Fruit fly (Drosophila melanogaster) whole organism, embryonic: ENCODE measurements around the gene Atu.

ENCODE experiments used
- Abd-B ChIP-seq: fragments of 200-800 bp; sonication (Bioruptor generic); optimal IDR thresholded peaks from 2 replicates; lab custom pipeline; 2018; ENCODE audit warnings: missing biosample characterization, mild to moderate bottlenecking, missing genetic modification characterization, moderate library complexity
- Awh ChIP-seq: fragments of 200-800 bp; sonication (Bioruptor generic); IDR thresholded peaks from 2 replicates; pipeline ENCODE4, ENCODE4 v1.3.6; 2022; ENCODE audit warnings: missing biosample characterization, missing genetic modification characterization
- CG10267 ChIP-seq: fragments of 200-800 bp; sonication (Bioruptor generic); optimal IDR thresholded peaks from 2 replicates; lab custom pipeline; 2018; ENCODE audit warnings: missing biosample characterization, mild to moderate bottlenecking, missing genetic modification characterization, moderate library complexity
- CG10274 ChIP-seq: fragments of 200-800 bp; sonication (Bioruptor generic); optimal IDR thresholded peaks from 3 replicates; lab custom pipeline; 2017; ENCODE audit warnings: missing biosample characterization, mild to moderate bottlenecking, missing genetic modification characterization
- CG10431 ChIP-seq: fragments of 200-800 bp; sonication (Bioruptor generic); optimal IDR thresholded peaks from 3 replicates; lab custom pipeline; 2018; ENCODE audit warnings: missing biosample characterization, mild to moderate bottlenecking, missing genetic modification characterization
- CG10654 ChIP-seq: fragments of 200-800 bp; sonication (Bioruptor generic); optimal IDR thresholded peaks from 2 replicates; lab custom pipeline; 2016; ENCODE audit warnings: missing biosample characterization, missing genetic modification characterization
- CG14441 ChIP-seq: fragments of 200-800 bp; sonication (Bioruptor generic); IDR thresholded peaks from 2 replicates; pipeline ENCODE4 v1.3.6; 2022; ENCODE audit warnings: missing biosample characterization, missing genetic modification characterization
- CG15269 ChIP-seq: fragments of 200-800 bp; sonication (Bioruptor generic); optimal IDR thresholded peaks from 2 replicates; lab custom pipeline; 2018; ENCODE audit warnings: missing biosample characterization, mild to moderate bottlenecking, missing genetic modification characterization, moderate library complexity
- CG17612 ChIP-seq: fragments of 200-800 bp; sonication (Bioruptor generic); IDR thresholded peaks from 2 replicates; pipeline ENCODE4 v1.3.6; 2022; ENCODE audit warnings: missing biosample characterization, missing genetic modification characterization
- CG17912 ChIP-seq: fragments of 200-800 bp; sonication (Bioruptor generic); optimal IDR thresholded peaks from 2 replicates; lab custom pipeline; 2018; ENCODE audit warnings: missing biosample characterization, mild to moderate bottlenecking, missing genetic modification characterization
- CG18599 ChIP-seq: fragments of 200-800 bp; sonication (Bioruptor generic); optimal IDR thresholded peaks from 3 replicates; lab custom pipeline; 2017; ENCODE audit warnings: missing biosample characterization, missing genetic modification characterization, mild to moderate bottlenecking, moderate library complexity, missing genetic modification reagents
- CG2120 ChIP-seq: fragments of 200-800 bp; sonication (Bioruptor generic); optimal IDR thresholded peaks from 3 replicates; lab custom pipeline; 2016; ENCODE audit warnings: missing biosample characterization, missing genetic modification characterization
- CG30403 ChIP-seq: fragments of 200-800 bp; sonication (Bioruptor generic); optimal IDR thresholded peaks from 3 replicates; lab custom pipeline; 2016; ENCODE audit warnings: missing biosample characterization, missing genetic modification characterization
- CG31224 ChIP-seq: fragments of 200-800 bp; sonication (Bioruptor generic); IDR thresholded peaks from 2 replicates; pipeline ENCODE4 v1.3.6; 2022; ENCODE audit warnings: missing biosample characterization, missing genetic modification characterization
- CG33213 ChIP-seq: fragments of 200-800 bp; sonication (Bioruptor generic); optimal IDR thresholded peaks from 3 replicates; lab custom pipeline; 2016; ENCODE audit warnings: missing biosample characterization, missing genetic modification characterization
- CG34224 ChIP-seq: fragments of 200-800 bp; sonication (Bioruptor generic); IDR thresholded peaks from 3 replicates; pipeline ENCODE4 v1.3.6; 2022; ENCODE audit warnings: missing biosample characterization, missing genetic modification characterization; ENCODE audit not compliant: partially characterized antibody
- CG34422 ChIP-seq: fragments of 200-800 bp; sonication (Bioruptor generic); IDR thresholded peaks from 3 replicates; pipeline ENCODE4 v1.3.6; 2022; ENCODE audit warnings: missing biosample characterization, missing genetic modification characterization
- CG6765 ChIP-seq: fragments of 200-800 bp; sonication (Bioruptor generic); optimal IDR thresholded peaks from 3 replicates; lab custom pipeline; 2017; ENCODE audit warnings: missing biosample characterization, mild to moderate bottlenecking, missing genetic modification characterization
- CG7271 ChIP-seq: fragments of 200-800 bp; sonication (Bioruptor generic); optimal IDR thresholded peaks from 2 replicates; lab custom pipeline; 2018; ENCODE audit warnings: missing biosample characterization, mild to moderate bottlenecking, missing genetic modification characterization, moderate library complexity
- CG7357 ChIP-seq: fragments of 200-800 bp; sonication (Bioruptor generic); IDR thresholded peaks from 3 replicates; pipeline ENCODE4 v1.3.6; 2022; ENCODE audit warnings: missing biosample characterization, missing genetic modification characterization
- CG7928 ChIP-seq: fragments of 200-800 bp; sonication (Bioruptor generic); optimal IDR thresholded peaks from 2 replicates; lab custom pipeline; 2017; ENCODE audit warnings: missing biosample characterization, mild to moderate bottlenecking, missing genetic modification characterization
- CG7963 ChIP-seq: fragments of 200-800 bp; sonication (Bioruptor generic); IDR thresholded peaks from 3 replicates; pipeline ENCODE4 v1.3.6; 2022; ENCODE audit warnings: missing biosample characterization, missing genetic modification characterization; ENCODE audit not compliant: partially characterized antibody
- CG8290 ChIP-seq, 3 experiments: fragments of 200-800 bp; sonication (Bioruptor generic); optimal IDR thresholded peaks; 2 replicates each; lab custom pipeline; 2016 to 2019; ENCODE audit warnings: missing biosample characterization in 3 of 3, missing genetic modification characterization in 3 of 3, mild to moderate bottlenecking in 2 of 3, moderate library complexity in 1 of 3
- CG8944 ChIP-seq: fragments of 200-800 bp; sonication (Bioruptor generic); optimal IDR thresholded peaks from 3 replicates; lab custom pipeline; 2016; ENCODE audit warnings: missing biosample characterization, missing genetic modification characterization
- CkIIα-i1 ChIP-seq: fragments of 200-800 bp; sonication (Bioruptor generic); IDR thresholded peaks from 2 replicates; pipeline ENCODE4 v1.3.6; 2022; ENCODE audit warnings: missing biosample characterization, missing genetic modification characterization
- D ChIP-seq, 2 experiments: fragments of 200-800 bp in 1 of 2; fragments of >200 bp in 1 of 2; sonication (Bioruptor generic) in 1 of 2; optimal IDR thresholded peaks; 2 replicates in 1 of 2; 3 replicates in 1 of 2; lab custom pipeline; 2017; ENCODE audit warnings: mild to moderate bottlenecking in 1 of 2, missing biosample characterization in 1 of 2, missing genetic modification characterization in 1 of 2, missing genetic modification reagents in 1 of 2
- E2f2 ChIP-seq: fragments of 200-800 bp; sonication (Bioruptor generic); IDR thresholded peaks from 2 replicates; pipeline ENCODE4 v1.3.6; 2022; ENCODE audit warnings: missing biosample characterization, missing genetic modification characterization
- ERR ChIP-seq: fragments of 200-800 bp; sonication (Bioruptor generic); optimal IDR thresholded peaks from 2 replicates; lab custom pipeline; 2016; ENCODE audit warnings: missing biosample characterization, missing genetic modification characterization
- Elba2 ChIP-seq: fragments of 200-800 bp; sonication (Bioruptor generic); optimal IDR thresholded peaks from 3 replicates; lab custom pipeline; 2016; ENCODE audit warnings: missing biosample characterization, missing genetic modification characterization
- HHEX ChIP-seq: fragments of 200-800 bp; sonication (Bioruptor generic); optimal IDR thresholded peaks from 3 replicates; lab custom pipeline; 2017; ENCODE audit warnings: missing biosample characterization, mild to moderate bottlenecking, missing genetic modification characterization, missing genetic modification reagents
- Hey ChIP-seq: fragments of 200-800 bp; sonication (Bioruptor generic); optimal IDR thresholded peaks from 3 replicates; lab custom pipeline; 2018; ENCODE audit warnings: missing biosample characterization, mild to moderate bottlenecking, missing genetic modification characterization
- Hr39 ChIP-seq: fragments of >200 bp; optimal IDR thresholded peaks from 2 replicates; lab custom pipeline; 2017
- Lhr ChIP-seq: fragments of 200-800 bp; sonication (Bioruptor generic); optimal IDR thresholded peaks from 3 replicates; lab custom pipeline; 2017; ENCODE audit warnings: mild to moderate bottlenecking, missing biosample characterization, missing genetic modification reagents, missing genetic modification characterization
- Med ChIP-seq: fragments of 200-800 bp; sonication (Bioruptor generic); peaks from one replicate; lab custom pipeline; 2016; ENCODE audit warnings: missing biosample characterization, missing genetic modification characterization, mild to moderate bottlenecking, inconsistent platforms, moderate library complexity
- Xbp1 ChIP-seq: fragments of 200-800 bp; sonication (Bioruptor generic); optimal IDR thresholded peaks from 3 replicates; lab custom pipeline; 2016; ENCODE audit warnings: missing biosample characterization, mild to moderate bottlenecking, missing genetic modification characterization
- bowl ChIP-seq: fragments of 200-800 bp; sonication (Bioruptor generic); IDR thresholded peaks from 2 replicates; pipeline ENCODE4 v1.3.6; 2022; ENCODE audit warnings: missing biosample characterization, missing genetic modification characterization
- croc ChIP-seq: fragments of 200-800 bp; sonication (Bioruptor generic); conservative IDR thresholded peaks from 3 replicates; pipeline ENCODE4 v1.3.6; 2022; ENCODE audit warnings: missing biosample characterization, missing genetic modification characterization
- dimm ChIP-seq: fragments of 200-800 bp; sonication (Bioruptor generic); IDR thresholded peaks from 2 replicates; pipeline ENCODE4 v1.3.6; 2022; ENCODE audit warnings: missing biosample characterization, missing genetic modification characterization
- dmrt99B ChIP-seq: fragments of 200-800 bp; sonication (Bioruptor generic); optimal IDR thresholded peaks from 2 replicates; lab custom pipeline; 2018; ENCODE audit warnings: missing biosample characterization, mild to moderate bottlenecking, missing genetic modification characterization, moderate library complexity
- fd64A ChIP-seq: fragments of 200-800 bp; sonication (Bioruptor generic); optimal IDR thresholded peaks from 3 replicates; lab custom pipeline; 2018; ENCODE audit warnings: missing biosample characterization, mild to moderate bottlenecking, missing genetic modification characterization
- fu2 ChIP-seq: fragments of 200-800 bp; sonication (Bioruptor generic); optimal IDR thresholded peaks from 2 replicates; lab custom pipeline; 2016; ENCODE audit warnings: missing biosample characterization, missing genetic modification characterization
- kay ChIP-seq: fragments of 200-800 bp; sonication (Bioruptor generic); optimal IDR thresholded peaks from 2 replicates; lab custom pipeline; 2016; ENCODE audit warnings: missing biosample characterization, missing genetic modification characterization
- lbe ChIP-seq: fragments of 200-800 bp; sonication (Bioruptor generic); optimal IDR thresholded peaks from 2 replicates; lab custom pipeline; 2016; ENCODE audit warnings: missing biosample characterization, mild to moderate bottlenecking, missing genetic modification characterization
- pum ChIP-seq: fragments of 200-800 bp; sonication (Bioruptor generic); optimal IDR thresholded peaks from 2 replicates; lab custom pipeline; 2016; ENCODE audit warnings: missing biosample characterization, missing genetic modification characterization
- row ChIP-seq: fragments of 200-800 bp; sonication (Bioruptor generic); IDR thresholded peaks from 3 replicates; pipeline ENCODE4 v1.3.6; 2022; ENCODE audit warnings: missing biosample characterization, missing genetic modification characterization
- sim ChIP-seq: fragments of 200-800 bp; sonication (Bioruptor generic); IDR thresholded peaks from 2 replicates; pipeline ENCODE4 v1.3.6; 2022; ENCODE audit warnings: missing biosample characterization, missing genetic modification characterization
- sima ChIP-seq: fragments of 200-800 bp; sonication (Bioruptor generic); optimal IDR thresholded peaks from 2 replicates; lab custom pipeline; 2016; ENCODE audit warnings: missing biosample characterization, missing genetic modification characterization
- slbo ChIP-seq: fragments of 200-800 bp; sonication (Bioruptor generic); IDR thresholded peaks from 2 replicates; pipeline ENCODE4 v1.3.6; 2022; ENCODE audit warnings: missing biosample characterization, missing genetic modification characterization
- tio ChIP-seq: fragments of 200-800 bp; sonication (Bioruptor generic); optimal IDR thresholded peaks from 2 replicates; lab custom pipeline; 2017; ENCODE audit warnings: missing biosample characterization, missing genetic modification characterization, inconsistent platforms
- tup ChIP-seq: fragments of 200-800 bp; sonication (Bioruptor generic); optimal IDR thresholded peaks from 2 replicates; lab custom pipeline; 2016; ENCODE audit warnings: missing biosample characterization, mild to moderate bottlenecking, missing genetic modification characterization, moderate library complexity

Gene Atu

DNA sequence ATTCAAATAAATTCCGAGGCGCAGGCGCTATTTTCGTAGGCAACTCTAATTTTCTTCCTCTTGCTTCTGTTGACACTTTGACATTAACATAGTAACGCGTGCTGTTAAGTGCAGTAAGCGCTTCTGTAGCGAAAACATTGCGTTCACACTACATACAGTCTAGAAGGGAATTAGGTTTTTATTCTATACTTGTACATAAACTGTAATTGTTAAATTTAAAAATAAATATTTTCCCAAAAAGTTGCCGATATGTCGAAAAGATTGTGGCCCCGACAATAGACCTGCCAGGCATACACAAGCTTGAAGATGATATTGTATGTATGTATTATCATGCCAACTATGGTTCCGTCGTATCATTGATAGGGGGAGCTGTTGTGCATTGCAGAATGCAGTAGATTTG lies 6.7 kb upstream of the Atu start, which contains the start of gene asl (continued):
- TF ChIP-seq Lhr (peak; percentile 59), ERR (GFP tag; lab: Kevin White, UChicago) (no peak), bowl (GFP tag; lab: Robert Waterston, UW) (no peak), CG7271 (tag; lab: Kevin White, UChicago) (no peak), lbe (GFP tag; lab: Kevin White, UChicago) (peak; percentile 41), CG17612 (GFP tag; lab: Robert Waterston, UW) (no peak), fd64A (GFP tag; lab: Kevin White, UChicago) (no peak), CG34422 (peak; percentile 64; the same call in 1 of the 3 replicates), Elba2 (GFP tag; lab: Kevin White, UChicago) (peak; percentile 96), CG6765 (GFP tag; lab: Kevin White, UChicago) (peak; percentile 5), CG8944 (GFP tag; lab: Kevin White, UChicago) (peak; percentile 33), Med (GFP tag; lab: Kevin White, UChicago) (peak; percentile 91), CG14441 (GFP tag; lab: Robert Waterston, UW) (peak; percentile 58; the same call in 1 of the 2 replicates), slbo (GFP tag; lab: Robert Waterston, UW) (peak; percentile 62), sima (GFP tag; lab: Kevin White, UChicago) (no peak), HHEX (GFP tag; lab: Kevin White, UChicago) (no peak), Hey (tag; lab: Kevin White, UChicago) (no peak), CG33213 (GFP tag; lab: Kevin White, UChicago) (peak; percentile 66), Hr39 (lab: Kevin White, UChicago) (no peak), dimm (GFP tag; lab: Robert Waterston, UW) (no peak), tio (GFP tag; lab: Kevin White, UChicago) (no peak), dmrt99B (tag; lab: Kevin White, UChicago) (no peak), croc (GFP tag; lab: Robert Waterston, UW) (peak; percentile 18; the same call in 1 of the 3 replicates), CG7928 (GFP tag; lab: Kevin White, UChicago) (no peak), CG18599 (GFP tag; lab: Kevin White, UChicago) (no peak), Awh (GFP tag; lab: Robert Waterston, UW) (0 out of 2 replicates have a peak, but pooled peaks have one; percentile 21), CG10654 (peak; percentile 17), sim (no peak), CG2120 (GFP tag; lab: Kevin White, UChicago) (peak; percentile 71), D (optimal IDR thresholded peaks at IDR 0.05; lab: Kevin White, UChicago) (no peak), D (GFP tag; optimal IDR thresholded peaks at IDR 0.05; lab: Kevin White, UChicago) (peak; percentile 44), CG30403 (GFP tag; lab: Kevin White, UChicago) (peak; percentile 69), CG10431 (peak; percentile 48), CG8290 (GFP tag; optimal IDR thresholded peaks at IDR 0.05; lab: Kevin White, UChicago) (peak; percentile 86), CG8290 (tag; optimal IDR thresholded peaks at IDR 0.05; lab: Kevin White, UChicago) (peak in 1 of 2 experiments; percentile 77), CG7963 (no peak), CG15269 (tag; lab: Kevin White, UChicago) (no peak), Xbp1 (GFP tag; lab: Kevin White, UChicago) (peak; percentile 69), CG10274 (GFP tag; lab: Kevin White, UChicago) (no peak), CG10267 (peak; percentile 80), fu2 (GFP tag; lab: Kevin White, UChicago) (peak; percentile 31), CkIIα-i1 (GFP tag; lab: Robert Waterston, UW) (no peak), CG17912 (GFP tag; lab: Kevin White, UChicago) (peak; percentile 59), E2f2 (GFP tag; lab: Robert Waterston, UW) (peak; percentile 84), CG31224 (GFP tag; lab: Robert Waterston, UW) (peak; percentile 42; the same call in 1 of the 2 replicates), tup (GFP tag; lab: Kevin White, UChicago) (peak; percentile 9), kay (no peak), CG34224 (GFP tag; lab: Robert Waterston, UW) (no peak), pum (GFP tag; lab: Kevin White, UChicago) (peak; percentile 33), Abd-B (GFP tag; lab: Kevin White, UChicago) (peak; percentile 68), row (GFP tag; lab: Robert Waterston, UW) (peak; percentile 87), CG7357 (GFP tag; lab: Robert Waterston, UW) (peak; percentile 97)
